Worm (Caenorhabditis elegans): ENCODE measurements around the gene vti-1.
A peak's percentile ranks its signal among the peaks of the same experiment; 100 is the strongest.

Gene vti-1

DNA sequence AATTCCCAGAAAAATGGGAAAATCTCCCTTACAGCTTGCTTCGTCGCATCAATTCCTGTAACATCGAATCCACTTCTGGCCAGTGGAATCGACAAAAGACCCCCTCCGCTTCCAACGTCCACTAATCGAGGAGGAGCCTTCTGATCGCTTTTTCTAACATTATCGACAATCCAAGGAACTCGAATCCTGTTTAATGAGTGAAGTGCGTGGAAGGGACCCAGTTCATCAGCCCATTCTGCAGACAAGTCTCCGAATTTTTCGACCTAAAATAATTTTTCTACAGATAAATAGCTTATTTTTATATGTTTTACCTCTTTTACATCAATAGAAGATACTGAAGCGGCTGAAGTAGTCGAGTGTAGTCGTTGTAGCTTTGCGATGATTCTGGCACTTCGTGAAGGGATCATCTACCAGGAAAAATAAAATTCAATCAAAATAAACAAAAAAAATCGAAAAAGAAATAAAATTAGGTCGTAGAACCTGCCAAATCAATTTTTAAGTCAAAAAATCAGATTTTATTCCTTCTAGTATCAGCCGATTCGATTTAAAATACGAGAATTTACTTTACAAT is 29.5 kb upstream of the vti-1 start, which contains the start of gene coq-3:
coq-3 (minus strand) TSS at position 407 of the 571 bp plus-strand sequence.
- peak; percentile 5 for TF ChIP-seq ztf-4 (tag; optimal IDR thresholded peaks at IDR 0.05)
- TF ChIP-seq nhr-43 (tag; optimal IDR thresholded peaks at IDR 0.05; ENCODE audit: poor library complexity, severe bottlenecking) = peak; percentile 15
- no peak for TF ChIP-seq unc-62 (GFP tag; optimal IDR thresholded peaks at IDR 0.05)
- peak; percentile 83 for TF ChIP-seq ama-1 (optimal IDR thresholded peaks at IDR 0.05)
- TF ChIP-seq daf-12 (tag; optimal IDR thresholded peaks at IDR 0.05) = no peak

DNA sequence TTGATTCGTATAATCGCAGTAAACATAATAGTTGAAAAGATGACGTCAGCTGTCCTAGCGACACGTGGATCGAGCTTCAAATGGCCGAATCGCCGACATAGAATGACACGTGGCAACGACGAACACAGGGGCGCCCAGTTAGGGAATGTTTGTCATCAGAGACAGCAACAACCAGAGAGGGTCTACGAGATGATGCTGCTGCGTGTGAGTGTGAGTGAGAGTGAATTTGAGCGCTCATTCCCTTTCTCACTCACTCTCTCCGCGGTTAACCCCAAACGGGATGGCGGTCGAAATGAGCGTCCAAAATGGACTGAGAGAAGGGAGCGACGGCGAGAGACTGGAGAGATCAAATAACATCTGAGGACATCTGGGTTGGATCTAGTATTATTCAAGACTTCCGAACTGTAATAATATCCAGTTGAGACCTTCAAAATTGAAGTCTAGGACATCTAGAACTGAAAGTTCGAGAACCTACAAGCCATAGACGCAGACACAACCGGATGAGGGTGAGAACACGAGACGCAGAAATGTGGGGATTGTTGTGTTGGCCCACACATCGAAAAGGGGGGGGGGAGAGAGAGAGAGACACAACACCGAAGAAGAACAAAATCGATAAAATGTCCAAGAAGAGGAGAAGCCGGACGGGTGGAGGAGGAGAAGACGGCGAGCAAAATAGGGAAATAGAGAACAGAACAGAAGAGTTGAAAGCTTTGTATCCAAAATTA is 27.6 kb upstream of the vti-1 start:
- TF ChIP-seq nhr-25 (tag; optimal IDR thresholded peaks at IDR 0.05) (peak; percentile 75), lin-39 (tag; optimal IDR thresholded peaks at IDR 0.05) (peak; percentile 15), nhr-67 (tag; optimal IDR thresholded peaks at IDR 0.05) (no peak), fos-1 (tag; optimal IDR thresholded peaks at IDR 0.05) (no peak), eor-1 (tag; optimal IDR thresholded peaks at IDR 0.05) (no peak), nhr-77 (tag; optimal IDR thresholded peaks at IDR 0.05) (no peak), lin-15B (tag; optimal IDR thresholded peaks at IDR 0.05) (peak; percentile 17), sea-2 (GFP tag; optimal IDR thresholded peaks at IDR 0.05) (peak; percentile 97), ceh-82 (tag; optimal IDR thresholded peaks at IDR 0.05) (no peak), nhr-12 (tag; optimal IDR thresholded peaks at IDR 0.05) (no peak), nhr-76 (tag; optimal IDR thresholded peaks at IDR 0.05) (no peak), R02D3.7 (tag; optimal IDR thresholded peaks at IDR 0.05) (peak; percentile 24), fkh-2 (tag; optimal IDR thresholded peaks at IDR 0.05) (no peak), ceh-9 (tag; optimal IDR thresholded peaks at IDR 0.05) (no peak), egl-5 (tag; optimal IDR thresholded peaks at IDR 0.05) (no peak), ama-1 (optimal IDR thresholded peaks at IDR 0.05) (peak; percentile 55), pqm-1 (tag; optimal IDR thresholded peaks at IDR 0.05) (peak; percentile 17), nfya-1 (tag; optimal IDR thresholded peaks at IDR 0.05; ENCODE audit: insufficient read depth) (peak; percentile 71), mdl-1 (tag; optimal IDR thresholded peaks at IDR 0.05) (peak; percentile 23), nhr-11 (tag; optimal IDR thresholded peaks at IDR 0.05) (no peak), ceh-28 (tag; optimal IDR thresholded peaks at IDR 0.05) (peak; percentile 70), skn-1 (tag; optimal IDR thresholded peaks at IDR 0.05) (no peak), ZK546.5 (tag; optimal IDR thresholded peaks at IDR 0.05) (no peak), elt-2 (tag; optimal IDR thresholded peaks at IDR 0.05) (peak; percentile 45), mml-1 (tag; optimal IDR thresholded peaks at IDR 0.05) (no peak), nhr-43 (tag; optimal IDR thresholded peaks at IDR 0.05; ENCODE audit: poor library complexity, severe bottlenecking) (peak; percentile 12), ceh-16 (tag; optimal IDR thresholded peaks at IDR 0.05) (no peak), zag-1 (tag; optimal IDR thresholded peaks at IDR 0.05) (no peak), tbx-2 (tag; optimal IDR thresholded peaks at IDR 0.05) (no peak), elt-3 (tag; optimal IDR thresholded peaks at IDR 0.05) (no peak), ztf-4 (tag; optimal IDR thresholded peaks at IDR 0.05) (peak; percentile 28), unc-39 (tag; optimal IDR thresholded peaks at IDR 0.05) (no peak), hmg-11 (tag; optimal IDR thresholded peaks at IDR 0.05) (peak; percentile 48), aly-2 (tag; optimal IDR thresholded peaks at IDR 0.05) (no peak), snpc-4 (tag; optimal IDR thresholded peaks at IDR 0.05) (no peak), lsy-12 (tag; optimal IDR thresholded peaks at IDR 0.05) (peak; percentile 59), jun-1 (tag; optimal IDR thresholded peaks at IDR 0.05) (peak; percentile 21), fkh-10 (GFP tag; optimal IDR thresholded peaks at IDR 0.05) (no peak), unc-62 (GFP tag; optimal IDR thresholded peaks at IDR 0.05) (no peak), ztf-11 (tag; optimal IDR thresholded peaks at IDR 0.05) (no peak), egl-27 (tag; optimal IDR thresholded peaks at IDR 0.05) (no peak), nhr-237 (tag; optimal IDR thresholded peaks at IDR 0.05) (no peak), nhr-23 (tag; optimal IDR thresholded peaks at IDR 0.05) (peak; percentile 43), pha-4 (tag; optimal IDR thresholded peaks at IDR 0.05) (peak; percentile 60), nhr-28 (tag; optimal IDR thresholded peaks at IDR 0.05) (no peak), daf-12 (tag; optimal IDR thresholded peaks at IDR 0.05) (no peak), elt-1 (tag; optimal IDR thresholded peaks at IDR 0.05) (peak; percentile 5)

Measured in whole organism, L3 larva.